Worm (Caenorhabditis elegans) whole organism, early embryonic: Measurements from ENCODE around the gene C35B1.2.

Experiments
- F13C5.2 ChIP-seq: sonication (generic microtip); optimal IDR thresholded peaks from 2 replicates; lab custom pipeline; 2017; ENCODE audit warnings: mild to moderate bottlenecking, missing genetic modification characterization, inconsistent platforms, missing compliant biosample characterization
- ama-1 ChIP-seq: fragments of 150-350 bp; optimal IDR thresholded peaks from 2 replicates; lab custom pipeline; 2014
- ceh-13 ChIP-seq: fragments of 200-800 bp; sonication (Bioruptor generic); optimal IDR thresholded peaks from 2 replicates; lab custom pipeline; 2018; ENCODE audit warnings: mild to moderate bottlenecking, missing genetic modification characterization, missing compliant biosample characterization
- ets-7 ChIP-seq: sonication (generic microtip); optimal IDR thresholded peaks from 2 replicates; lab custom pipeline; 2016; ENCODE audit warnings: missing genotype, missing genetic modification characterization, missing compliant biosample characterization
- hmbx-1 ChIP-seq: sonication (generic microtip); optimal IDR thresholded peaks from 2 replicates; lab custom pipeline; 2016; ENCODE audit warnings: mild to moderate bottlenecking, missing genetic modification characterization, missing compliant biosample characterization
- hmg-4 ChIP-seq: fragments of 200-800 bp; sonication (Bioruptor generic); optimal IDR thresholded peaks from 2 replicates; lab custom pipeline; 2018; ENCODE audit warnings: mild to moderate bottlenecking, missing genetic modification characterization, missing compliant biosample characterization
- pes-1 ChIP-seq: fragments of 200-800 bp; sonication (Bioruptor generic); IDR thresholded peaks from 2 replicates; pipeline ENCODE4 v1.3.6; 2022; ENCODE audit warnings: missing genetic modification reagents, missing genetic modification characterization, missing compliant biosample characterization
- sea-1 ChIP-seq: fragments of 200-800 bp; sonication (Bioruptor generic); conservative IDR thresholded peaks from 2 replicates; pipeline ENCODE4 v1.3.6; 2022; ENCODE audit warnings: missing genetic modification characterization, missing compliant biosample characterization
- tbx-11 ChIP-seq: fragments of 200-800 bp; sonication (Bioruptor generic); IDR thresholded peaks from 2 replicates; pipeline ENCODE4 v1.3.6; 2022; ENCODE audit warnings: missing genetic modification characterization, missing compliant biosample characterization
- tbx-37 ChIP-seq: fragments of 200-800 bp; sonication (Bioruptor generic); conservative IDR thresholded peaks from 2 replicates; pipeline ENCODE4 v1.3.6; 2022; ENCODE audit warnings: missing genetic modification reagents, missing genetic modification characterization, missing compliant biosample characterization
- tra-4 ChIP-seq: sonication (generic microtip); optimal IDR thresholded peaks from 2 replicates; lab custom pipeline; 2017; ENCODE audit warnings: missing genetic modification characterization, missing compliant biosample characterization

DNA sequence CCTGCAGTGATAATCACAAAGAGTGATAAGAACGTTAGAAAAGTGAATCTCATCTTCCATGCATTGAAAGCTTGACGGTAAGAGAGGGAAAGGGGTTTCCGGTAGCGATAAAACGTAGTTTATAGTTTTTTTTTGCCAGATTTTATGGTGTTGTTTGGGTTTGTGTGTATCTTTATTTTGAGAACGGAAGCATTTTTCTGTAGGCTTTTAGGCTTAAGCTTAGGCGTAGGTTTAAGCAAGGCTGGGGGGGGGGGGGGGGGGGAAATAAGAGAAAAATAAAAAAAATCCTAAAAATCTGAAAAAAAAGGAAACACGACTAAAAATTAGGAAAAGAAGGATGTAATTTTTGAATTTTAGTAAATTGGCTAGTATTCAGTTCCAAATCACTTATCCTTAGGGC, 7.1 kb upstream of the C35B1.2 start, which contains the start of gene C35B1.8:
- TF ChIP-seq ama-1 (lab: Kevin White, UChicago) (no peak), ceh-13 (GFP tag; lab: Kevin White, UChicago) (no peak), ets-7 (no peak), hmg-4 (GFP tag; lab: Kevin White, UChicago) (no peak), tra-4 (tag; lab: Kevin White, UChicago) (no peak), pes-1 (GFP tag; lab: Robert Waterston, UW) (no peak), hmbx-1 (tag; lab: Kevin White, UChicago) (no peak), sea-1 (no peak), tbx-11 (no peak), F13C5.2 (no peak), tbx-37 (GFP tag; lab: Robert Waterston, UW) (no peak)
